Fruit fly (Drosophila melanogaster): ENCODE data around the gene CG4440.

CG4440 gene

dm6 chr2L:16350160-16350633 lies 20.5 kb downstream of the CG4440 start (continued):
- TF ChIP-seq CG18011 (GFP tag; optimal IDR thresholded peaks at IDR 0.05) (peak; percentile 12), repo (GFP tag; optimal IDR thresholded peaks at IDR 0.05) (no peak), corto (GFP tag; optimal IDR thresholded peaks at IDR 0.05) (no peak), CrebB (tag; optimal IDR thresholded peaks at IDR 0.05) (peak; percentile 3), ro (GFP tag; IDR thresholded peaks at IDR 0.05) (peak; percentile 50), gcm2 (GFP tag; optimal IDR thresholded peaks at IDR 0.05) (peak; percentile 22), HLHmδ (GFP tag; optimal IDR thresholded peaks at IDR 0.05) (peak; percentile 7), slbo (GFP tag; IDR thresholded peaks at IDR 0.05) (peak; percentile 91), gsb-n (tag; optimal IDR thresholded peaks at IDR 0.05) (no peak), grau (tag; optimal IDR thresholded peaks at IDR 0.05) (peak; percentile 77), CG6254 (GFP tag; optimal IDR thresholded peaks at IDR 0.05) (peak; percentile 15), PHDP (tag; optimal IDR thresholded peaks at IDR 0.05) (no peak), CG10209 (GFP tag; optimal IDR thresholded peaks at IDR 0.05) (peak; percentile 75), otp (GFP tag; IDR thresholded peaks at IDR 0.05) (no peak), CG34376 (GFP tag; optimal IDR thresholded peaks at IDR 0.05) (no peak), CG42726 (GFP tag; IDR thresholded peaks at IDR 0.05; ENCODE audit: partially characterized antibody) (0 out of 2 replicates have a peak, but pooled peaks have one; percentile 21), Trl (optimal IDR thresholded peaks at IDR 0.05) (no peak), Trl (GFP tag; optimal IDR thresholded peaks at IDR 0.05) (peak; percentile 50), CG13624 (GFP tag; optimal IDR thresholded peaks at IDR 0.05) (peak; percentile 55), CG31388 (GFP tag; optimal IDR thresholded peaks at IDR 0.05) (no peak), sens (GFP tag) (peak; percentile 53), Drgx (GFP tag; IDR thresholded peaks at IDR 0.05) (peak; percentile 67; the same call in 1 of the 2 replicates), CG2712 (tag; optimal IDR thresholded peaks at IDR 0.05) (peak; percentile 68), h (optimal IDR thresholded peaks at IDR 0.05) (no peak), CHES-1-like (GFP tag; optimal IDR thresholded peaks at IDR 0.05) (peak; percentile 40), tna (GFP tag; IDR thresholded peaks at IDR 0.05; ENCODE audit: partially characterized antibody) (no peak), CG30020 (tag; optimal IDR thresholded peaks at IDR 0.05) (peak; percentile 42), danr (GFP tag; IDR thresholded peaks at IDR 0.05) (no peak), CG4282 (GFP tag; optimal IDR thresholded peaks at IDR 0.05) (peak; percentile 67), sens-2 (GFP tag; IDR thresholded peaks at IDR 0.05) (no peak), Chrac-16 (GFP tag; optimal IDR thresholded peaks at IDR 0.05) (peak; percentile 67), CG8944 (GFP tag; optimal IDR thresholded peaks at IDR 0.05) (peak; percentile 64), Doc3 (GFP tag; IDR thresholded peaks at IDR 0.05; ENCODE audit: partially characterized antibody) (0 out of 3 replicates have a peak, but pooled peaks have one; percentile 37), Xrp1 (GFP tag; IDR thresholded peaks at IDR 0.05) (peak; percentile 64), CG12744 (GFP tag; optimal IDR thresholded peaks at IDR 0.05) (no peak), bigmax (GFP tag; optimal IDR thresholded peaks at IDR 0.05) (no peak), p53 (GFP tag; optimal IDR thresholded peaks at IDR 0.05) (no peak), CG3726 (GFP tag; IDR thresholded peaks at IDR 0.05) (peak; percentile 65; the same call in 2 of the 3 replicates), CG3407 (GFP tag; optimal IDR thresholded peaks at IDR 0.05) (peak; percentile 12), Fer2 (tag; optimal IDR thresholded peaks at IDR 0.05) (no peak), sna (GFP tag; IDR thresholded peaks at IDR 0.05; ENCODE audit: partially characterized antibody) (peak; percentile 51; the same call in 1 of the 2 replicates), stc (GFP tag; IDR thresholded peaks at IDR 0.05) (peak; percentile 45; the same call in 1 of the 2 replicates), esg (GFP tag; conservative IDR thresholded peaks at IDR 0.05) (peak; percentile 72), CG3995 (GFP tag; optimal IDR thresholded peaks at IDR 0.05) (peak; percentile 39), toy (GFP tag; IDR thresholded peaks at IDR 0.05) (0 out of 2 replicates have a peak, but pooled peaks have one; percentile 16), caup (GFP tag; optimal IDR thresholded peaks at IDR 0.05; ENCODE audit: severe bottlenecking) (peak; percentile 68), Lhr (GFP tag; optimal IDR thresholded peaks at IDR 0.05) (no peak), Kr (GFP tag; optimal IDR thresholded peaks at IDR 0.05) (no peak), mirr (GFP tag; optimal IDR thresholded peaks at IDR 0.05) (no peak), Hey (tag; optimal IDR thresholded peaks at IDR 0.05) (no peak), CG1602 (GFP tag; optimal IDR thresholded peaks at IDR 0.05) (peak; percentile 65)
